Worm (Caenorhabditis elegans): Measurements from ENCODE around the gene Y71H2B.2.

Y71H2B.2 gene

DNA sequence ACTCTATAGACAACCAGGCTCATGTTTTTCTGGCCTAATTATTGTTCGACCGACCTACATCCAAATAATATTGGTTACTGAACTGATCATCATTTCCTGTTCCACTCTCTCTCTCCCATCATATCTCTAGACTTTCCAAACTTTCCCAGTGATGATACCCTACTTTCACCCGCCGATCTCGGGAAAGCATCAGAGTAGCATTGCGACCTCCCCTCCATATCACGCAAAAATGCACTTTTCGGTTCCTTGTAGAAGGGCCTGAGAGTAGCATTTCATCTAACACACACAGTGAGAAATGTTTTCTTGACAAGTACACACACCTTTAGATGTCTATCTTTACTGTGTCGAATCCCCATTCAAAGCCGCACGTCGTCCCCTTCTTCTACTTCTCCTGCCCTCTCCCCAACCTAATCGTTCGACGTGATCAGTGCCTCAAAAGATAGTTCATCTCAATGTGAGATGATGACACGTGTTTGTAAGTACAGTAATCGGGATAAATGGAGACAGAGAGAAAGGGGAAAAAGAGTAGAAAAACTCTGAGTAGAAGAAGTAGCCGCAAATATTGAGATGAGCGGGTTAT is 9.9 kb downstream of the Y71H2B.2 start:
- TF ChIP-seq Y79H2A.3 (GFP tag; conservative IDR thresholded peaks at IDR 0.05) = no peak
- no peak for TF ChIP-seq T26A5.8 (tag; optimal IDR thresholded peaks at IDR 0.05)
- no peak for TF ChIP-seq zim-3 (tag; optimal IDR thresholded peaks at IDR 0.05)

DNA sequence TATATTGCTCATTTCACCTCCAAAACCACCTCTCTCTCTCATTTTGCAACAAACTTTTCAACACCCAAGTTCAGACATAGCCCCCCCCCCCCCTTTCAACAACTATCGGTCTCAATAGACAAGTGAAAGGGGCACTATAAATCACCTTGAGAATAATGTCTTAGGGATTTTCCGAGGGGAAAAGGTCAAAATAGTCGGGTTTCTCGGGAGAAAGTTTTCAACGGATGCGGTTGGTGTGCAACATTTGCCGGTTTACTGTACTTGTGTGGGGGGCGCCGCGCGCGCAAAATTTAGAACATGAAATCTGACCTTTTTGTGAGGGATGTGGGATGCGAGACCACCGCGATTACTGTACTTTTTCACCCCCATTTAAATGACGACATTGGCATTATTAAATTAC is 11.6 kb downstream of the Y71H2B.2 start:
- TF ChIP-seq snpc-3.4 (tag; optimal IDR thresholded peaks at IDR 0.05) (no peak), rcor-1 (GFP tag; IDR thresholded peaks at IDR 0.05) (no peak)

DNA sequence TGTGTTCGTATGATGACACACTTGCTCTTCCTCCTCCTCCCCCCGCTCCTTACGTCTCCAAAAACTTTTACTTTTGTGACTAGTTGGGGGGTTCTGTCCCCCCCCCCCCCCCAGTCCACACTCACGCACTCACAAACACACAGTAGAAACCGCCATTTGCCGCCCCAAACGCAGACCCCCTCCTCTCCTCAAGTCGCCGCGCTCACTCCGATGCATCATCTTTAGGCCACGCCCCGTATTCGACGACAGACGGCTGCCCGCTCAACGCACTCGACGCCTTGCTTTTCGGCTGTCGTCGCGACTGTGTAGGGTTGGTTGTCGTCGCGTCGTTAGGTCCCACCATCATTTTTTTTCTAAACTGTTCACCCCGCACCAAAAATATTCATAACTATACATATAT is 13.2 kb downstream of the Y71H2B.2 start, which contains the start of gene zmp-2:
Gene zmp-2 (plus strand): TSS at position 247 of the 400 bp plus-strand sequence.
- no peak for TF ChIP-seq rcor-1 (GFP tag; IDR thresholded peaks at IDR 0.05)
- TF ChIP-seq pbrm-1 (GFP tag; IDR thresholded peaks at IDR 0.05) = peak; percentile 36; the same call in 1 of the 2 replicates
- no peak for TF ChIP-seq madf-6 (GFP tag; IDR thresholded peaks at IDR 0.05)
- peak; percentile 57; the same call in 1 of the 2 replicates for TF ChIP-seq egrh-3 (GFP tag; IDR thresholded peaks at IDR 0.05)
- peak; percentile 77 for TF ChIP-seq zfh-2 (GFP tag; conservative IDR thresholded peaks at IDR 0.05)
- TF ChIP-seq K12H6.12 (tag; optimal IDR thresholded peaks at IDR 0.05) = no peak
- TF ChIP-seq aptf-2 (GFP tag; conservative IDR thresholded peaks at IDR 0.05) = no peak
- no peak for TF ChIP-seq F52B5.7 (tag; optimal IDR thresholded peaks at IDR 0.05)

DNA sequence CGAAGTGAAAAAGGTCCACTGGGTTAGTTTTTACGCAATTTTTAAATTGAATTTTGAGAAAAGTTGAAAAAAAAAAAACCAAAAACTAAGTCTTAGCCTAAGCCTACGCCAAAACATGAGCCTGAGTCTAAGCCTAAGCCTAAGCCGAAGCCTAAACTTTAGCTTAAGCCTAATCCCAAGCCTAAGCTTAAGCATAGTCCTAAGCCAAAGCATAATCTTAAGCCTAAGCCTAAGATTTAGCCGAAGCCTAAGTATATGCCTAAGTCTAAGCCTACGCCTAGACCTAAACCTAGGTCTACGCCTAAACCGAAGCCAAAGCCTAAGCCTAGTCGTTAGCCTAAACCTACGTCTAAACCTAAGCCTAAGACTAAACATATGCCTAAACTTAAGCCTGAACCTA is 18.7 kb downstream of the Y71H2B.2 start:
- TF ChIP-seq D2030.7 (GFP tag; IDR thresholded peaks at IDR 0.05) (no peak), madf-6 (GFP tag; IDR thresholded peaks at IDR 0.05) (no peak), T07F8.4 (tag; optimal IDR thresholded peaks at IDR 0.05) (no peak), ccch-3 (GFP tag; optimal IDR thresholded peaks at IDR 0.05) (no peak), ztf-18 (tag; optimal IDR thresholded peaks at IDR 0.05) (no peak), efl-1 (GFP tag; optimal IDR thresholded peaks at IDR 0.05) (no peak), F10E7.11 (tag; optimal IDR thresholded peaks at IDR 0.05) (no peak), repo-1 (tag; optimal IDR thresholded peaks at IDR 0.05) (no peak)

DNA sequence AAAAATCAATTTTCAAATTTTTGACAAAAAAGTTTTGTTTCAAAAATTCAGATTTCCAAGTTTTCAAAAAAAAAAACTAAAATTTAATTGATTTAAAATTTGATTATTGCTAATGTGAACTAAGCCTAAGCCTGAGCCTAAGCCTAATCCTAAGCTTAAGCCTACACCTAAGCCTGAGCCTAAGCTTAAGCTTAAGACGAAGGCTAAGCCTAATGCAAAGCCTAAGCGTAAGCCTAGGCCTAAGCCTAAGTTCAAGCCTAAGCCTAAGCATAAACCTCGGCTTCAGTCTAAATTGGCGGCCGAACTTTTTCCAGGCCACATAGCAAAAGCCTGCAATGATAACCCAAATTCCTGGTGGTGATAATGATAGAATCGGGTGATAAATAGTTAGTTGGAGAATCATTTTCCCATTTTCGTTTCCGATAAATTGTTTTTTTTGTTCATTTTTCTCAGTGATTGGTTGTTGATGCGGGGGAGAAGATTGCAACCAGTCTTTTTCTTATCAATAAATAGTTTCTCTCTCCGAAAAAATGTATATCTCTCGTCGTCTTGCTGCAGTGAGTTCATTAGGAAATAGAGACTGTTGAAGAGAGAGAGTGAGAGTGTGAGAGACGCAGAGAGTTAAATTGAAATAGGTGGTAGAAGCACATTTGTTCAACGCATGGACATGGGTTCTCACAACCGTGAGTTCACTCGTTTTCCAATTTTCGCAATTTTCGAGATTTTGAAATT is 24.4 kb downstream of the Y71H2B.2 start:
- TF ChIP-seq lin-40 (tag; optimal IDR thresholded peaks at IDR 0.05) = no peak
- no peak for TF ChIP-seq F57C9.4 (tag; optimal IDR thresholded peaks at IDR 0.05)
- TF ChIP-seq let-526 (GFP tag; IDR thresholded peaks at IDR 0.05) = no peak
- no peak for TF ChIP-seq B0019.2 (GFP tag; conservative IDR thresholded peaks at IDR 0.05)
- TF ChIP-seq F49E8.2 (tag; optimal IDR thresholded peaks at IDR 0.05; ENCODE audit: insufficient read depth) = no peak
- TF ChIP-seq T26A5.8 (tag; optimal IDR thresholded peaks at IDR 0.05) = no peak
- TF ChIP-seq hmg-1.2 (GFP tag; IDR thresholded peaks at IDR 0.05) = peak; percentile 52
- no peak for TF ChIP-seq lin-26 (GFP tag; IDR thresholded peaks at IDR 0.05)
- TF ChIP-seq nhr-80 (tag; optimal IDR thresholded peaks at IDR 0.05) = peak; percentile 73
- no peak for TF ChIP-seq lir-1 (GFP tag; conservative IDR thresholded peaks at IDR 0.05)

DNA sequence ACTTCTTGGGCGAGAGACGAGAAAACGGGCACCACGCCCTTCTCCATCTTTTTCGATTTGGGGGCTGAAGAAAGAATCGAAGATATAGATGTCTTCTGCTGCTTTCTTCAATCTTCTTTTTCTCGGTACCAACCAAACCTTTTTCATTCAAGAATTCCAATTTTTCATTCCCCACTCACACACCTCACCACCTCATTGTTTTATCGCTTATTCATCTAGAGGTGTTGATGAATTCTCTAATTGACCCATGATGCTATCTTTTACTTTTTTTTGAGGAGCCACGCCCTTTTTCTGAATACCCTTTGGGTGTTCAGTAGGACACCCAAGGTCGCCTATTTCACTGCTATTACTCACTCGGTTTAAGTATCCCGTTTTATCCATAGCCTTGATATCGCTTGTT is 28.5 kb downstream of the Y71H2B.2 start:
- TF ChIP-seq hrde-1 (tag; optimal IDR thresholded peaks at IDR 0.05; ENCODE audit: borderline replicate concordance) (no peak), repo-1 (tag; optimal IDR thresholded peaks at IDR 0.05) (no peak), attf-6 (GFP tag; IDR thresholded peaks at IDR 0.05) (no peak), ceh-58 (GFP tag; IDR thresholded peaks at IDR 0.05) (no peak), F39B2.1 (GFP tag; IDR thresholded peaks at IDR 0.05) (no peak), ZK185.1 (tag; optimal IDR thresholded peaks at IDR 0.05; ENCODE audit: poor library complexity, severe bottlenecking) (no peak), lin-35 (GFP tag; optimal IDR thresholded peaks at IDR 0.05) (no peak), dox-1 (GFP tag; IDR thresholded peaks at IDR 0.05) (no peak), tbp1 (GFP tag; optimal IDR thresholded peaks at IDR 0.05) (no peak), ztf-22 (GFP tag; optimal IDR thresholded peaks at IDR 0.05) (no peak), ztf-18 (tag; optimal IDR thresholded peaks at IDR 0.05) (no peak), gei-17 (GFP tag; optimal IDR thresholded peaks at IDR 0.05) (no peak), nhr-90 (tag; optimal IDR thresholded peaks at IDR 0.05) (no peak), ekl-4 (GFP tag; IDR thresholded peaks at IDR 0.05) (no peak)
